In genomic region chr3R:23210243-23211215, dm6 we compare ENCODE assay signal across 1 fruit fly cellular context.
TF ChIP-seq lines count a peak whose summit lies in the region.

No protein-coding gene starts in this region.

TF ChIP-seq in whole organism, embryonic, 481 proteins besides CTCF, POLR2A, EP300 and RAD21 (continued from another document):
- TF ChIP-seq zfh2 (GFP tag; optimal IDR thresholded peaks at IDR 0.05; lab: Kevin White, UChicago) = peak; percentile 9
- peak; percentile 33 for TF ChIP-seq Sry-β (GFP tag; optimal IDR thresholded peaks at IDR 0.05; lab: Kevin White, UChicago)
- TF ChIP-seq NfI (GFP tag; optimal IDR thresholded peaks at IDR 0.05; lab: Kevin White, UChicago) = peak; percentile 13
- TF ChIP-seq CG10543 (GFP tag; optimal IDR thresholded peaks at IDR 0.05; lab: Kevin White, UChicago) = peak; percentile 88
- no peak for TF ChIP-seq CG15696 (tag; optimal IDR thresholded peaks at IDR 0.05; lab: Kevin White, UChicago)
- peak; percentile 24; the same call in 1 of the 2 replicates for TF ChIP-seq CG3847 (GFP tag; IDR thresholded peaks at IDR 0.05; lab: Robert Waterston, UW)
- peak; percentile 34 for TF ChIP-seq Deaf1 (tag; optimal IDR thresholded peaks at IDR 0.05; lab: Kevin White, UChicago)
- no peak for TF ChIP-seq CG6272 (GFP tag; IDR thresholded peaks at IDR 0.05; lab: Robert Waterston, UW)
- TF ChIP-seq Hey (tag; optimal IDR thresholded peaks at IDR 0.05; lab: Kevin White, UChicago) = peak; percentile 41
- peak; percentile 1 for TF ChIP-seq Hand (GFP tag; optimal IDR thresholded peaks at IDR 0.05; lab: Kevin White, UChicago)
- peak; percentile 16 for TF ChIP-seq Fer1 (GFP tag; optimal IDR thresholded peaks at IDR 0.05; lab: Kevin White, UChicago)
- peak; percentile 2 for TF ChIP-seq Ets65A (GFP tag; lab: Kevin White, UChicago)
- no peak for TF ChIP-seq CG6765 (GFP tag; optimal IDR thresholded peaks at IDR 0.05; lab: Kevin White, UChicago)
- peak; percentile 38 for TF ChIP-seq Vsx1 (GFP tag; optimal IDR thresholded peaks at IDR 0.05; lab: Kevin White, UChicago)
- peak; percentile 9 for TF ChIP-seq BtbVII (GFP tag; optimal IDR thresholded peaks at IDR 0.05; lab: Kevin White, UChicago)
- no peak for TF ChIP-seq ara (GFP tag; IDR thresholded peaks at IDR 0.05; lab: Robert Waterston, UW)
- no peak for TF ChIP-seq Atf-2 (GFP tag; optimal IDR thresholded peaks at IDR 0.05; lab: Kevin White, UChicago)
- peak; percentile 30 for TF ChIP-seq CG3281 (GFP tag; optimal IDR thresholded peaks at IDR 0.05; lab: Kevin White, UChicago)
- TF ChIP-seq mam (GFP tag; optimal IDR thresholded peaks at IDR 0.05; lab: Kevin White, UChicago) = peak; percentile 35
- TF ChIP-seq lilli (GFP tag; optimal IDR thresholded peaks at IDR 0.05; lab: Kevin White, UChicago) = peak; percentile 21
- peak; percentile 27 for TF ChIP-seq cwo (GFP tag; optimal IDR thresholded peaks at IDR 0.05; lab: Kevin White, UChicago)
- no peak for TF ChIP-seq CG13424 (tag; optimal IDR thresholded peaks at IDR 0.05; lab: Kevin White, UChicago)
- TF ChIP-seq hb (GFP tag; IDR thresholded peaks at IDR 0.05; lab: Robert Waterston, UW; ENCODE audit: partially characterized antibody) = 0 out of 3 replicates have a peak, but pooled peaks have one; percentile 45
- peak; percentile 43 for TF ChIP-seq grau (tag; optimal IDR thresholded peaks at IDR 0.05; lab: Kevin White, UChicago)
- peak; percentile 60 for TF ChIP-seq nom (GFP tag; optimal IDR thresholded peaks at IDR 0.05; lab: Kevin White, UChicago)
- peak; percentile 17; the same call in 1 of the 2 replicates for TF ChIP-seq Taf1 (GFP tag; IDR thresholded peaks at IDR 0.05; lab: Robert Waterston, UW)
- TF ChIP-seq CG18599 (GFP tag; optimal IDR thresholded peaks at IDR 0.05; lab: Kevin White, UChicago) = peak; percentile 35
- TF ChIP-seq GATAe (GFP tag; conservative IDR thresholded peaks at IDR 0.05; lab: Robert Waterston, UW) = peak; percentile 50
- peak; percentile 59 for TF ChIP-seq Nf-YB (GFP tag; optimal IDR thresholded peaks at IDR 0.05; lab: Kevin White, UChicago)
- TF ChIP-seq Adf1 (GFP tag; IDR thresholded peaks at IDR 0.05; lab: Robert Waterston, UW) = peak; percentile 47; the same call in 1 of the 2 replicates
- TF ChIP-seq btn (GFP tag; optimal IDR thresholded peaks at IDR 0.05; lab: Kevin White, UChicago) = no peak
- peak; percentile 53 for TF ChIP-seq slbo (GFP tag; IDR thresholded peaks at IDR 0.05; lab: Robert Waterston, UW)
- peak; percentile 84 for TF ChIP-seq crol (GFP tag; IDR thresholded peaks at IDR 0.05; lab: Robert Waterston, UW)
- peak in 1 of 2 experiments; percentile 5 for TF ChIP-seq dpn (GFP tag; optimal IDR thresholded peaks at IDR 0.05; lab: Kevin White, UChicago)
- TF ChIP-seq zf30C (GFP tag; optimal IDR thresholded peaks at IDR 0.05; lab: Kevin White, UChicago) = peak; percentile 81
- TF ChIP-seq HmgD (GFP tag; optimal IDR thresholded peaks at IDR 0.05; lab: Kevin White, UChicago) = no peak
- TF ChIP-seq CG8290 (GFP tag; optimal IDR thresholded peaks at IDR 0.05; lab: Kevin White, UChicago) = no peak
- peak in 1 of 2 experiments; percentile 52 for TF ChIP-seq CG8290 (tag; optimal IDR thresholded peaks at IDR 0.05; lab: Kevin White, UChicago)
- TF ChIP-seq CoRest (tag; optimal IDR thresholded peaks at IDR 0.05; lab: Kevin White, UChicago) = peak; percentile 9
- TF ChIP-seq lab (GFP tag; optimal IDR thresholded peaks at IDR 0.05; lab: Kevin White, UChicago) = peak; percentile 37
- 0 out of 2 replicates have a peak, but pooled peaks have one; percentile 9 for TF ChIP-seq Xrp1 (GFP tag; IDR thresholded peaks at IDR 0.05; lab: Robert Waterston, UW)
- no peak for TF ChIP-seq CG17385 (GFP tag; optimal IDR thresholded peaks at IDR 0.05; lab: Kevin White, UChicago)
- peak; percentile 8 for TF ChIP-seq Sox100B (GFP tag; optimal IDR thresholded peaks at IDR 0.05; lab: Kevin White, UChicago)
- TF ChIP-seq CG9437 (GFP tag; optimal IDR thresholded peaks at IDR 0.05; lab: Kevin White, UChicago) = peak; percentile 7
- TF ChIP-seq nmo (GFP tag; optimal IDR thresholded peaks at IDR 0.05; lab: Kevin White, UChicago) = peak; percentile 10
